Worm (Caenorhabditis elegans) whole organism, young adult: ENCODE measurements around the gene daf-7.

Source experiments
- B0019.2 ChIP-seq: fragments of 200-800 bp; sonication (Bioruptor generic); conservative IDR thresholded peaks from 2 replicates; pipeline ENCODE4 v1.3.6; 2022; ENCODE audit warnings: missing genetic modification reagents, missing genetic modification characterization, missing compliant biosample characterization
- B0336.3 ChIP-seq: fragments of 200-800 bp; sonication (Bioruptor generic); IDR thresholded peaks from 2 replicates; pipeline ENCODE4 v1.3.6; 2022; ENCODE audit warnings: missing genetic modification characterization, missing compliant biosample characterization
- C06A6.2 ChIP-seq: fragments of 200-800 bp; sonication (Bioruptor generic); conservative IDR thresholded peaks from 2 replicates; pipeline ENCODE4 v1.3.6; 2022; ENCODE audit warnings: missing genetic modification characterization, missing compliant biosample characterization
- C17E4.6 ChIP-seq: fragments of 200-800 bp; sonication (Bioruptor generic); IDR thresholded peaks from 2 replicates; pipeline ENCODE4 v1.3.6; 2022; ENCODE audit warnings: missing genetic modification reagents, missing genetic modification characterization, missing compliant biosample characterization
- F23B12.7 ChIP-seq: sonication (generic microtip); optimal IDR thresholded peaks from 2 replicates; lab custom pipeline; 2017; ENCODE audit warnings: missing genetic modification characterization, mild to moderate bottlenecking, missing compliant biosample characterization, antibody characterized with exemption, moderate library complexity; ENCODE audit not compliant: insufficient read depth
- F33H1.4 ChIP-seq: fragments of 200-800 bp; sonication (Bioruptor generic); IDR thresholded peaks from 2 replicates; pipeline ENCODE4 v1.3.6; 2022; ENCODE audit warnings: missing genetic modification reagents, missing genetic modification characterization, missing compliant biosample characterization
- F37B4.10 ChIP-seq: fragments of 200-800 bp; sonication (Bioruptor generic); IDR thresholded peaks from 2 replicates; pipeline ENCODE4 v1.3.6; 2022; ENCODE audit warnings: missing genetic modification characterization, missing compliant biosample characterization
- F39B2.1 ChIP-seq: fragments of 200-800 bp; sonication (Bioruptor generic); IDR thresholded peaks from 2 replicates; pipeline ENCODE4 v1.3.6; 2022; ENCODE audit warnings: missing genetic modification reagents, missing genetic modification characterization, missing compliant biosample characterization
- F57C9.4 ChIP-seq: sonication (generic microtip); optimal IDR thresholded peaks from 2 replicates; lab custom pipeline; 2017; ENCODE audit warnings: mild to moderate bottlenecking, missing genetic modification characterization, missing compliant biosample characterization
- K11D2.4 ChIP-seq: fragments of 200-800 bp; sonication (Bioruptor generic); IDR thresholded peaks from 2 replicates; pipeline ENCODE4 v1.3.6; 2022; ENCODE audit warnings: missing genetic modification reagents, missing genetic modification characterization, missing compliant biosample characterization
- Y53F4B.3 ChIP-seq: fragments of 200-800 bp; sonication (Bioruptor generic); IDR thresholded peaks from 2 replicates; pipeline ENCODE4 v1.3.6; 2022; ENCODE audit warnings: missing genetic modification reagents, missing genetic modification characterization, missing compliant biosample characterization
- Y53G8AR.9 ChIP-seq: fragments of 200-800 bp; sonication (Bioruptor generic); conservative IDR thresholded peaks from 2 replicates; pipeline ENCODE4 v1.3.6; 2022; ENCODE audit warnings: missing genetic modification reagents, missing genetic modification characterization, missing compliant biosample characterization
- Y56A3A.18 ChIP-seq: fragments of 200-800 bp; sonication (Bioruptor generic); IDR thresholded peaks from 2 replicates; pipeline ENCODE4 v1.3.6; 2022; ENCODE audit warnings: missing genetic modification reagents, missing genetic modification characterization, missing compliant biosample characterization
- Y79H2A.3 ChIP-seq: fragments of 200-800 bp; sonication (Bioruptor generic); conservative IDR thresholded peaks from 2 replicates; pipeline ENCODE4 v1.3.6; 2022; ENCODE audit warnings: missing genetic modification reagents, missing genetic modification characterization, missing compliant biosample characterization
- aptf-3 ChIP-seq: fragments of 200-800 bp; sonication (Bioruptor generic); IDR thresholded peaks from 2 replicates; pipeline ENCODE4 v1.3.6; 2022; ENCODE audit warnings: missing genetic modification characterization, missing compliant biosample characterization
- athp-1 ChIP-seq: sonication (generic microtip); optimal IDR thresholded peaks from 2 replicates; lab custom pipeline; 2017; ENCODE audit warnings: mild to moderate bottlenecking, missing genetic modification characterization, missing compliant biosample characterization
- attf-3 ChIP-seq: fragments of 200-800 bp; sonication (Bioruptor generic); conservative IDR thresholded peaks from 2 replicates; pipeline ENCODE4 v1.3.6; 2022; ENCODE audit warnings: missing genetic modification reagents, missing genetic modification characterization, missing compliant biosample characterization
- attf-5 ChIP-seq: fragments of 200-800 bp; sonication (Bioruptor generic); optimal IDR thresholded peaks from 2 replicates; lab custom pipeline; 2018; ENCODE audit warnings: mild to moderate bottlenecking, missing genetic modification characterization, missing compliant biosample characterization
- attf-6 ChIP-seq: fragments of 200-800 bp; sonication (Bioruptor generic); IDR thresholded peaks from 2 replicates; pipeline ENCODE4 v1.3.6; 2022; ENCODE audit warnings: missing genetic modification reagents, missing genetic modification characterization, missing compliant biosample characterization
- bed-1 ChIP-seq: fragments of 200-800 bp; sonication (Bioruptor generic); IDR thresholded peaks from 2 replicates; pipeline ENCODE4 v1.3.6; 2022; ENCODE audit warnings: missing genetic modification reagents, missing genetic modification characterization, missing compliant biosample characterization
- bed-2 ChIP-seq: fragments of 200-800 bp; sonication (Bioruptor generic); IDR thresholded peaks from 2 replicates; pipeline ENCODE4 v1.3.6; 2022; ENCODE audit warnings: missing genetic modification reagents, missing genetic modification characterization, missing compliant biosample characterization
- ceh-100 ChIP-seq: fragments of 200-800 bp; sonication (Bioruptor generic); IDR thresholded peaks from 2 replicates; pipeline ENCODE4 v1.3.6; 2022; ENCODE audit warnings: missing genetic modification reagents, missing genetic modification characterization, missing compliant biosample characterization
- ceh-58 ChIP-seq: fragments of 200-800 bp; sonication (Bioruptor generic); IDR thresholded peaks from 2 replicates; pipeline ENCODE4 v1.3.6; 2022; ENCODE audit warnings: missing genetic modification characterization, missing compliant biosample characterization
- ceh-79 ChIP-seq: sonication (generic microtip); optimal IDR thresholded peaks from 2 replicates; lab custom pipeline; 2017; ENCODE audit warnings: mild to moderate bottlenecking, missing genetic modification characterization, missing compliant biosample characterization
- ceh-91 ChIP-seq: fragments of 200-800 bp; sonication (Bioruptor generic); IDR thresholded peaks from 2 replicates; pipeline ENCODE4 v1.3.6; 2022; ENCODE audit warnings: missing genetic modification reagents, missing genetic modification characterization, missing compliant biosample characterization
- efl-1 ChIP-seq: fragments of 150-350 bp; optimal IDR thresholded peaks from 2 replicates; lab custom pipeline; 2014; ENCODE audit warnings: missing biosample characterization, missing genetic modification reagents, missing genetic modification characterization
- egl-18 ChIP-seq: fragments of 200-800 bp; sonication (Bioruptor generic); IDR thresholded peaks from 2 replicates; pipeline ENCODE4 v1.3.6; 2022; ENCODE audit warnings: missing genetic modification reagents, missing genetic modification characterization, missing compliant biosample characterization
- ekl-4 ChIP-seq: fragments of 200-800 bp; sonication (Bioruptor generic); IDR thresholded peaks from 2 replicates; pipeline ENCODE4 v1.3.6; 2022; ENCODE audit warnings: missing genetic modification reagents, missing genetic modification characterization, missing compliant biosample characterization
- ets-4 ChIP-seq: fragments of 200-800 bp; sonication (Bioruptor generic); optimal IDR thresholded peaks from 2 replicates; lab custom pipeline; 2018; ENCODE audit warnings: mild to moderate bottlenecking, missing genetic modification characterization, missing compliant biosample characterization
- hlh-12 ChIP-seq: sonication (generic microtip); optimal IDR thresholded peaks from 2 replicates; lab custom pipeline; 2016; ENCODE audit warnings: missing genetic modification characterization, missing compliant biosample characterization
- hrde-1 ChIP-seq: sonication (generic microtip); optimal IDR thresholded peaks from 2 replicates; lab custom pipeline; 2016; ENCODE audit warnings: missing genetic modification characterization, mild to moderate bottlenecking, missing compliant biosample characterization, moderate library complexity, missing genotype, missing genetic modification reagents, borderline replicate concordance
- hsf-1 ChIP-seq: fragments of 200-800 bp; sonication (Bioruptor generic); IDR thresholded peaks from 2 replicates; pipeline ENCODE4 v1.3.6; 2022; ENCODE audit warnings: missing genetic modification reagents, missing genetic modification characterization, missing compliant biosample characterization
- let-607 ChIP-seq, 2 experiments: fragments of 200-800 bp in 1 of 2; sonication (Bioruptor generic) in 1 of 2; sonication (generic microtip) in 1 of 2; optimal IDR thresholded peaks; 2 replicates each; lab custom pipeline; 2016 to 2018; ENCODE audit warnings: mild to moderate bottlenecking in 2 of 2, missing compliant biosample characterization in 2 of 2, missing genetic modification characterization in 2 of 2, moderate library complexity in 2 of 2, missing genotype in 1 of 2
- lin-26 ChIP-seq: fragments of 200-800 bp; sonication (Bioruptor generic); IDR thresholded peaks from 2 replicates; pipeline ENCODE4 v1.3.6; 2022; ENCODE audit warnings: missing genetic modification reagents, missing genetic modification characterization, missing compliant biosample characterization
- lin-54 ChIP-seq: fragments of 200-800 bp; sonication (Bioruptor generic); optimal IDR thresholded peaks from 2 replicates; lab custom pipeline; 2018; ENCODE audit warnings: mild to moderate bottlenecking, missing genetic modification characterization, missing compliant biosample characterization
- lsl-1 ChIP-seq: fragments of 200-800 bp; sonication (Bioruptor generic); optimal IDR thresholded peaks from 2 replicates; lab custom pipeline; 2018; ENCODE audit warnings: mild to moderate bottlenecking, missing genetic modification characterization, moderate library complexity, missing compliant biosample characterization
- madf-10 ChIP-seq: sonication (generic microtip); optimal IDR thresholded peaks from 2 replicates; lab custom pipeline; 2016; ENCODE audit warnings: mild to moderate bottlenecking, missing genetic modification characterization, missing compliant biosample characterization
- madf-8 ChIP-seq: fragments of 200-800 bp; sonication (Bioruptor generic); conservative IDR thresholded peaks from 2 replicates; pipeline ENCODE4 v1.3.6; 2022; ENCODE audit warnings: missing genetic modification reagents, missing genetic modification characterization, missing compliant biosample characterization
- nfyb-1 ChIP-seq: fragments of 200-800 bp; sonication (Bioruptor generic); IDR thresholded peaks from 2 replicates; pipeline ENCODE4 v1.3.6; 2022; ENCODE audit warnings: missing genetic modification reagents, missing genetic modification characterization, missing compliant biosample characterization
- nhr-179 ChIP-seq: sonication (generic microtip); optimal IDR thresholded peaks from 2 replicates; lab custom pipeline; 2016; ENCODE audit warnings: mild to moderate bottlenecking, missing genetic modification characterization, missing compliant biosample characterization
- nhr-27 ChIP-seq: fragments of 200-800 bp; sonication (Bioruptor generic); optimal IDR thresholded peaks from 2 replicates; lab custom pipeline; 2018; ENCODE audit warnings: mild to moderate bottlenecking, missing genetic modification characterization, moderate library complexity, missing compliant biosample characterization
- nhr-80 ChIP-seq: sonication (generic microtip); optimal IDR thresholded peaks from 2 replicates; lab custom pipeline; 2016; ENCODE audit warnings: missing genetic modification characterization, missing compliant biosample characterization
- pbrm-1 ChIP-seq: fragments of 200-800 bp; sonication (Bioruptor generic); IDR thresholded peaks from 2 replicates; pipeline ENCODE4 v1.3.6; 2022; ENCODE audit warnings: missing genetic modification reagents, missing genetic modification characterization, missing compliant biosample characterization
- rcor-1 ChIP-seq: fragments of 200-800 bp; sonication (Bioruptor generic); IDR thresholded peaks from 2 replicates; pipeline ENCODE4 v1.3.6; 2022; ENCODE audit warnings: missing genetic modification reagents, missing genetic modification characterization, missing compliant biosample characterization
- snpc-1.1 ChIP-seq: sonication (generic microtip); optimal IDR thresholded peaks from 2 replicates; lab custom pipeline; 2017; ENCODE audit warnings: missing genetic modification characterization, mild to moderate bottlenecking, missing compliant biosample characterization, antibody characterized with exemption, moderate library complexity, missing genotype, missing genetic modification reagents; ENCODE audit not compliant: insufficient read depth
- tbx-9 ChIP-seq: sonication (generic microtip); optimal IDR thresholded peaks from 2 replicates; lab custom pipeline; 2016; ENCODE audit warnings: borderline replicate concordance, missing genetic modification characterization, inconsistent platforms, missing compliant biosample characterization
- ztf-28 ChIP-seq: fragments of 200-800 bp; sonication (Bioruptor generic); IDR thresholded peaks from 2 replicates; pipeline ENCODE4 v1.3.6; 2022; ENCODE audit warnings: missing genetic modification reagents, missing genetic modification characterization, missing compliant biosample characterization
- ztf-3 ChIP-seq: fragments of 200-800 bp; sonication (Bioruptor generic); optimal IDR thresholded peaks from 2 replicates; lab custom pipeline; 2018; ENCODE audit warnings: mild to moderate bottlenecking, missing genetic modification characterization, missing compliant biosample characterization

Gene daf-7

ce11 chrIII:835713-836278 lies 24.2 kb downstream of the daf-7 start (continued):
- TF ChIP-seq rcor-1 (GFP tag; lab: Robert Waterston, UW) (peak; percentile 83), lin-54 (peak; percentile 70), F23B12.7 (tag; lab: Kevin White, UChicago) (no peak), Y53G8AR.9 (peak; percentile 99), ztf-3 (GFP tag; lab: Kevin White, UChicago) (peak; percentile 91), attf-3 (peak; percentile 69), efl-1 (GFP tag; lab: Kevin White, UChicago) (no peak), bed-2 (no peak), attf-6 (GFP tag; lab: Robert Waterston, UW) (peak; percentile 68; the same call in 1 of the 2 replicates), nhr-27 (tag; lab: Kevin White, UChicago) (peak; percentile 98), F57C9.4 (tag; lab: Kevin White, UChicago) (peak; percentile 98), nfyb-1 (GFP tag; lab: Robert Waterston, UW) (peak; percentile 99), hsf-1 (GFP tag; lab: Robert Waterston, UW) (peak; percentile 82; the same call in 1 of the 2 replicates), madf-10 (tag; lab: Kevin White, UChicago) (peak; percentile 81), Y79H2A.3 (GFP tag; lab: Robert Waterston, UW) (peak; percentile 90), Y53F4B.3 (GFP tag; lab: Robert Waterston, UW) (no peak), attf-5 (GFP tag; lab: Kevin White, UChicago) (peak; percentile 86), lin-26 (GFP tag; lab: Robert Waterston, UW) (peak; percentile 97), F37B4.10 (no peak), aptf-3 (peak; percentile 96), bed-1 (GFP tag; lab: Robert Waterston, UW) (peak; percentile 74; the same call in 1 of the 2 replicates), nhr-80 (tag; lab: Kevin White, UChicago) (peak; percentile 31), ekl-4 (GFP tag; lab: Robert Waterston, UW) (peak; percentile 93), nhr-179 (tag; lab: Kevin White, UChicago) (peak; percentile 45), K11D2.4 (GFP tag; lab: Robert Waterston, UW) (peak; percentile 95), B0019.2 (0 out of 2 replicates have a peak, but pooled peaks have one; percentile 36), lsl-1 (GFP tag; lab: Kevin White, UChicago) (peak; percentile 23), ets-4 (GFP tag; lab: Kevin White, UChicago) (peak; percentile 84), hlh-12 (tag; lab: Kevin White, UChicago) (no peak), ceh-58 (GFP tag; lab: Robert Waterston, UW) (peak; percentile 88; the same call in 1 of the 2 replicates), ceh-79 (tag; lab: Kevin White, UChicago) (peak; percentile 92), F33H1.4 (peak; percentile 56), F39B2.1 (GFP tag; lab: Robert Waterston, UW) (peak; percentile 72; the same call in 1 of the 2 replicates), egl-18 (GFP tag; lab: Robert Waterston, UW) (peak; percentile 89), madf-8 (no peak), ceh-91 (GFP tag; lab: Robert Waterston, UW) (no peak), snpc-1.1 (tag; lab: Kevin White, UChicago) (no peak), pbrm-1 (GFP tag; lab: Robert Waterston, UW) (peak; percentile 96), C17E4.6 (GFP tag; lab: Robert Waterston, UW) (peak; percentile 93), B0336.3 (GFP tag; lab: Robert Waterston, UW) (peak; percentile 99), athp-1 (tag; lab: Kevin White, UChicago) (peak; percentile 99), C06A6.2 (GFP tag; lab: Robert Waterston, UW) (peak; percentile 90), Y56A3A.18 (GFP tag; lab: Robert Waterston, UW) (peak; percentile 98), ceh-100 (GFP tag; lab: Robert Waterston, UW) (peak; percentile 81), let-607 (tag; optimal IDR thresholded peaks at IDR 0.05; lab: Kevin White, UChicago) (peak; percentile 68 to 83), tbx-9 (tag; lab: Kevin White, UChicago) (peak; percentile 97), hrde-1 (tag; lab: Kevin White, UChicago) (no peak), ztf-28 (GFP tag; lab: Robert Waterston, UW) (no peak)
